Worm (Caenorhabditis elegans) whole organism, L2 larva: ENCODE data around the gene K08H2.3.

Experiments
- C34F6.9 ChIP-seq: fragments of 150-350 bp; optimal IDR thresholded peaks from 2 replicates; lab custom pipeline; 2014; ENCODE audit warnings: missing biosample characterization, missing genetic modification characterization
- R02D3.7 ChIP-seq: fragments of 150-350 bp; optimal IDR thresholded peaks from 2 replicates; lab custom pipeline; 2014; ENCODE audit warnings: missing biosample characterization, missing genetic modification characterization
- Y55F3AM.14 ChIP-seq: fragments of 200-800 bp; sonication (Bioruptor generic); optimal IDR thresholded peaks from 2 replicates; lab custom pipeline; 2018; ENCODE audit warnings: mild to moderate bottlenecking, missing genetic modification characterization, missing compliant biosample characterization
- aly-2 ChIP-seq: fragments of 150-350 bp; optimal IDR thresholded peaks from 2 replicates; lab custom pipeline; 2014; ENCODE audit warnings: missing biosample characterization, missing genetic modification characterization
- ama-1 ChIP-seq: fragments of 150-350 bp; optimal IDR thresholded peaks from 2 replicates; lab custom pipeline; 2018; ENCODE audit warnings: inconsistent platforms
- ceh-16 ChIP-seq: fragments of 150-350 bp; optimal IDR thresholded peaks from 2 replicates; lab custom pipeline; 2014; ENCODE audit warnings: missing biosample characterization, missing genetic modification characterization
- crh-2 ChIP-seq: sonication (generic microtip); optimal IDR thresholded peaks from 2 replicates; lab custom pipeline; 2017; ENCODE audit warnings: missing biosample characterization, missing genetic modification characterization
- dmd-4 ChIP-seq: sonication (generic microtip); optimal IDR thresholded peaks from 2 replicates; lab custom pipeline; 2017; ENCODE audit warnings: missing biosample characterization, missing genetic modification characterization
- elt-1 ChIP-seq: fragments of 150-350 bp; optimal IDR thresholded peaks from 2 replicates; lab custom pipeline; 2014; ENCODE audit warnings: missing biosample characterization, missing genetic modification characterization
- fos-1 ChIP-seq: fragments of 150-350 bp; optimal IDR thresholded peaks from 2 replicates; lab custom pipeline; 2014; ENCODE audit warnings: missing biosample characterization, missing genetic modification characterization
- gmeb-1 ChIP-seq: fragments of 150-350 bp; optimal IDR thresholded peaks from 2 replicates; lab custom pipeline; 2014; ENCODE audit warnings: missing biosample characterization, missing genetic modification characterization
- lin-11 ChIP-seq: fragments of 150-350 bp; sonication (generic microtip); optimal IDR thresholded peaks from 2 replicates; lab custom pipeline; 2014; ENCODE audit warnings: missing biosample characterization, missing genetic modification characterization, inconsistent platforms, mixed read lengths
- lin-13 ChIP-seq: fragments of 150-350 bp; optimal IDR thresholded peaks from 2 replicates; lab custom pipeline; 2014; ENCODE audit warnings: missing biosample characterization, missing genetic modification reagents, missing genetic modification characterization
- lsy-2 ChIP-seq, 2 experiments: fragments of 150-350 bp in 1 of 2; sonication (generic microtip) in 1 of 2; optimal IDR thresholded peaks; 2 replicates each; lab custom pipeline; 2014 to 2017; ENCODE audit warnings: missing biosample characterization in 2 of 2, missing genetic modification characterization in 2 of 2
- mbf-1 ChIP-seq: sonication (generic microtip); optimal IDR thresholded peaks from 2 replicates; lab custom pipeline; 2017; ENCODE audit warnings: missing biosample characterization, missing genetic modification characterization
- nhr-10 ChIP-seq: sonication (generic microtip); optimal IDR thresholded peaks from 2 replicates; lab custom pipeline; 2017; ENCODE audit warnings: missing biosample characterization, missing genetic modification characterization
- nhr-129 ChIP-seq: fragments of 150-350 bp; optimal IDR thresholded peaks from 2 replicates; lab custom pipeline; 2014; ENCODE audit warnings: missing biosample characterization, missing genetic modification characterization
- nhr-21 ChIP-seq: fragments of 150-350 bp; optimal IDR thresholded peaks from 2 replicates; lab custom pipeline; 2014; ENCODE audit warnings: missing biosample characterization, missing genetic modification characterization
- nhr-237 ChIP-seq: fragments of 150-350 bp; optimal IDR thresholded peaks from 2 replicates; lab custom pipeline; 2014; ENCODE audit warnings: missing biosample characterization, missing genetic modification characterization
- nhr-25 ChIP-seq: fragments of 150-350 bp; sonication (generic microtip); optimal IDR thresholded peaks from 3 replicates; lab custom pipeline; 2014; ENCODE audit warnings: missing biosample characterization, missing genetic modification characterization
- sem-4 ChIP-seq: fragments of 150-350 bp; optimal IDR thresholded peaks from 2 replicates; lab custom pipeline; 2014; ENCODE audit warnings: missing biosample characterization, missing genetic modification reagents, missing genetic modification characterization
- skn-1 ChIP-seq: sonication (generic microtip); optimal IDR thresholded peaks from 2 replicates; lab custom pipeline; 2017; ENCODE audit warnings: missing biosample characterization, missing genetic modification characterization
- sma-3 ChIP-seq: sonication (generic microtip); optimal IDR thresholded peaks from 2 replicates; lab custom pipeline; 2016; ENCODE audit warnings: missing genetic modification reagents, missing genetic modification characterization, missing compliant biosample characterization
- sma-9 ChIP-seq, 2 experiments: fragments of 150-350 bp in 1 of 2; sonication (generic microtip) in 1 of 2; optimal IDR thresholded peaks; 2 replicates each; lab custom pipeline; 2014 to 2016; ENCODE audit warnings: missing genetic modification characterization in 2 of 2, mild to moderate bottlenecking in 1 of 2, missing biosample characterization in 1 of 2, missing compliant biosample characterization in 1 of 2, missing genetic modification reagents in 1 of 2, moderate library complexity in 1 of 2
- snpc-4 ChIP-seq: fragments of 150-350 bp; optimal IDR thresholded peaks from 2 replicates; lab custom pipeline; 2014; ENCODE audit warnings: missing biosample characterization, missing genetic modification characterization
- unc-55 ChIP-seq: fragments of 150-350 bp; sonication (generic microtip); optimal IDR thresholded peaks from 3 replicates; lab custom pipeline; 2014; ENCODE audit warnings: missing biosample characterization, missing genetic modification reagents, missing genetic modification characterization
- unc-62 ChIP-seq: fragments of 150-350 bp; optimal IDR thresholded peaks from 2 replicates; lab custom pipeline; 2014; ENCODE audit warnings: missing biosample characterization, missing genetic modification reagents, missing genetic modification characterization
- zag-1 ChIP-seq: fragments of 150-350 bp; optimal IDR thresholded peaks from 2 replicates; lab custom pipeline; 2014; ENCODE audit warnings: missing biosample characterization, missing genetic modification characterization
- ztf-1 ChIP-seq: fragments of 200-800 bp; sonication (Bioruptor generic); conservative IDR thresholded peaks from 2 replicates; pipeline ENCODE4 v1.3.6; 2022; ENCODE audit warnings: missing genetic modification characterization, missing compliant biosample characterization
- ztf-11 ChIP-seq: sonication (generic microtip); optimal IDR thresholded peaks from 2 replicates; lab custom pipeline; 2017; ENCODE audit warnings: missing biosample characterization, missing genetic modification characterization

K08H2.3 gene

DNA sequence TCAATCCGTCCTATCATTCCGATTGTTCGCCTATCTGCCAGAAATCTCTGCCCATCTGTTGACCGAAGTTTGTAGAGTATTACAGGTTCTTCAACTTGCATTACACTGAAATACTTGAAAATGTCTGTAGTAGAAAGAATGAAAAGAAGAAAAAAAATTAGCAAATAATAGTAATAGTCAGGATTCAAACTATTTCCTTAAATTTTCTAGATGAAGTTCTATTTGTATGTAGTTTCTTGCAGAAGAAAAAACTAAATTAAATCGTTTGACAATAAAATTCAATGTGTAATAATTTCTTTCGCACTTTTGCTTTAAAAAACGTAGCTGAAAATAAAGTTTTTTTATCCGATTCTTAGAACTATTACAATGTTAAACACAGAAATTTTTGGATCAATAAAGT is 12.6 kb upstream of the K08H2.3 start, which contains the start of gene skr-19:
TSS of gene skr-19 (minus strand) at position 101 of the 400 bp plus-strand sequence.
- TF ChIP-seq crh-2 (tag; lab: Kevin White, UChicago) (no peak), ztf-11 (tag; lab: Kevin White, UChicago) (no peak), lin-11 (tag; lab: Kevin White, UChicago) (no peak), dmd-4 (tag; lab: Kevin White, UChicago) (no peak), ceh-16 (tag; lab: Kevin White, UChicago) (no peak), gmeb-1 (tag; lab: Kevin White, UChicago) (no peak), R02D3.7 (tag; lab: Kevin White, UChicago) (no peak), elt-1 (tag; lab: Kevin White, UChicago) (no peak), nhr-237 (tag; lab: Kevin White, UChicago) (no peak), lsy-2 (tag; optimal IDR thresholded peaks at IDR 0.05; lab: Kevin White, UChicago) (no peak), sem-4 (tag; lab: Kevin White, UChicago) (no peak), mbf-1 (tag; lab: Kevin White, UChicago) (no peak), sma-3 (no peak), sma-9 (GFP tag; optimal IDR thresholded peaks at IDR 0.05; lab: Kevin White, UChicago) (no peak), sma-9 (tag; optimal IDR thresholded peaks at IDR 0.05; lab: Kevin White, UChicago) (no peak), ama-1 (lab: Kevin White, UChicago) (no peak), lin-13 (GFP tag; lab: Kevin White, UChicago) (no peak), fos-1 (no peak), Y55F3AM.14 (no peak), skn-1 (tag; lab: Kevin White, UChicago) (no peak)

DNA sequence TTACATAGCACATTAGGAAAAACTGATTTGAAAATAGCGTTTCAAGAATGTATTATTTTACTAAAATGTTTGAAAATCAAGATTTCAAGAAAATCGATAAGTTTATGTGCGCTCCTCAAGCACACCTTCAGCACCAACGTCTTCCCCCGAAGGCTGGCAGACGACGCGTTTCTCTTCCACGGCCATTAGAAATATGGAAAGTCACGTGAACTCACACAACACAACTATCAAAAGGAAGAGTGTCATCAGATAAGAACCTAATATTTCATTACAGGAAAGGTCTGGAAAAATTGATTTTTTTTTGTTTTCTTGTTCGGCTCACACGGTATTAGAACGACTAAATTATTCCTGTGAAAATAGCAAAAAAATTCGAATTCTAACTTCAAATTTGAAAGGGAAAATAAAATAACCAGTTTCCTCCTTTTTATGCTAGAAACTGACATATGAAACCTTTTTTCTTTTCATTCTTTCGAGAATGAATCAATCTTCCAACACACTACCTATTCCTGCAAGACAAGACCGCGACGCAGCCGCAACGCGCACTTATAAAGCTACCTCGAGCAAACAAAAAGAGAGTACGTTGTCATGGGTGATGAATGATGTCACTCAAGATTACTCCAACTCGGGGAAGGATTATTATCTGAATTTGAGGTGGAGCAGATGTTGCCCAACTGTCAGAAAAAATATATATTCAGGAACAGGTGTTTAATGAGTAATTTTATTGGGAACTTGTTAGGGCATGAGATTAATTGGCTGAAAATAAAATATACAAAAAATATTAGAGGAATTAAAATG is 11.9 kb upstream of the K08H2.3 start:
- TF ChIP-seq ama-1 (lab: Kevin White, UChicago) (peak; percentile 13), crh-2 (tag; lab: Kevin White, UChicago) (peak; percentile 34), lsy-2 (tag; optimal IDR thresholded peaks at IDR 0.05; lab: Kevin White, UChicago) (peak in 1 of 2 experiments; percentile 25), lin-11 (tag; lab: Kevin White, UChicago) (peak; percentile 21), nhr-129 (tag; lab: Kevin White, UChicago) (peak; percentile 37), sma-9 (GFP tag; optimal IDR thresholded peaks at IDR 0.05; lab: Kevin White, UChicago) (peak; percentile 14), sma-9 (tag; optimal IDR thresholded peaks at IDR 0.05; lab: Kevin White, UChicago) (no peak), unc-62 (no peak), ztf-1 (GFP tag; lab: Robert Waterston, UW) (no peak), C34F6.9 (tag; lab: Kevin White, UChicago) (peak; percentile 51), nhr-10 (tag; lab: Kevin White, UChicago) (no peak), aly-2 (no peak), fos-1 (peak; percentile 56), skn-1 (tag; lab: Kevin White, UChicago) (no peak), unc-55 (GFP tag; lab: Kevin White, UChicago) (peak; percentile 53)

DNA sequence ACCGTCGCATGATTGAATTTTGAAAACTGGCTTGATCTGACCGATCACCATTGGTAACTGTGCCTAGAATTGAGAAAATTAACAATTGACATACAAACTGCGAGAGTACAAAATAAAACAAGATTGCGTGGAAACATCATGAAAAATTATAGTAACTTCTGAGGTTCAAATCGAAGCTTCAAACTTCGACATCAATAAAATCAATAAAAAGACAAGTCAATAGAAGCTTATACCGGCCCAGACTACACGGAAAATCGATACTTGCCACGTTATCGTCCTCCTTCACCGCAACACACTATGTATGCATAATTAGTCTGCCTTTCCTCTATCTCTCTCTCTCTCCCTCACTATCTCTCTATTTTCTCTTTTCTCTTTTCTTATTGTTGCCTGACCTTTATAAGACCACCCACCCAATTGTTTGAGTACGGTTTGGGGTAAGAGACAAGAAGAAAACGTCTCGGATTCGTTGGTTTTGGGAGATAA is 10.5 kb upstream of the K08H2.3 start, which contains the start of gene skr-21:
TSS of gene skr-21 (minus strand) at position 51 of the 483 bp plus-strand sequence.
- TF ChIP-seq R02D3.7 (tag; lab: Kevin White, UChicago) (no peak), nhr-21 (tag; lab: Kevin White, UChicago) (no peak), mbf-1 (tag; lab: Kevin White, UChicago) (no peak), ztf-1 (GFP tag; lab: Robert Waterston, UW) (no peak), crh-2 (tag; lab: Kevin White, UChicago) (peak; percentile 69)

DNA sequence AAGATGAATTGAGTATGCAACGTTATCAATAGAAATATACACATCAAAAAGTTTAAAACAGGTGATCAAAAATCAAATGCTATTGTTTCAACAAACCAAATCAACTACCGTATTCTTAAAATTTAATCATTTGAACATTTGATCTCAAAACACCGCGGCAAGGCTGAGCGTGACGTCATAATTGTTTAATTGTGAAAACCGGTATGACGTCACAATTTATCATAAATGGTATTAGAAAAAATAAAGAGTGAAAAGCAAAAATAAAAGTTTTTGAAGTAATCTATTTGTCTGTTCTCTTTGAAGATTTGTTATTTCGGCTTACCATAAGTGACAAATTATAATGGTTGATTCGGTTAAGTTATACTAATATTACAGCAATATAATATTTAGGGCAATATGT is 9.4 kb upstream of the K08H2.3 start:
- TF ChIP-seq ztf-1 (GFP tag; lab: Robert Waterston, UW) = no peak
- TF ChIP-seq skn-1 (tag; lab: Kevin White, UChicago) = no peak
- TF ChIP-seq snpc-4 (tag; lab: Kevin White, UChicago) = no peak
- TF ChIP-seq dmd-4 (tag; lab: Kevin White, UChicago) = no peak

DNA sequence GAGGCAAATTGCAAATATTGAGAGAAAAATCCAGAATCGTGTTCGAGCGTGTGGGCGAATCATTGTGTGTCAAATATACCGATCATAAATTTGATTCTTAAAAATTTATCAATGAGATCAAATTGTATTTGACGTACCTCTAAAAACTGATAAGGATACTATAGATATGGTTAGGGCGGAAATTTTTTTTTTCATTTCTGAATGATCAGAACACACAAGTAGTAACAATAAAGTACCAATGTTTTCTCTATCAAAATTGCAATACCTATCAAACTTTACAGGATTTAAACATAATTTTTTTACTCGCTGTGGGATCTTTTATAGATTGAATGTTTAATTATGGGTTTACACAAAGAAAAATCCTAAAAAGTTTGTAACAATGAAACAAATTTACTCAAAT is 4.9 kb upstream of the K08H2.3 start, which contains the start of gene bgnt-1.5:
TSS of gene bgnt-1.5 (minus strand) at position 101 of the 400 bp plus-strand sequence.
- TF ChIP-seq ztf-11 (tag; lab: Kevin White, UChicago) (no peak), nhr-25 (tag; lab: Kevin White, UChicago) (no peak), lsy-2 (tag; optimal IDR thresholded peaks at IDR 0.05; lab: Kevin White, UChicago) (no peak), snpc-4 (tag; lab: Kevin White, UChicago) (no peak), zag-1 (tag; lab: Kevin White, UChicago) (no peak), sma-9 (GFP tag; optimal IDR thresholded peaks at IDR 0.05; lab: Kevin White, UChicago) (no peak), sma-9 (tag; optimal IDR thresholded peaks at IDR 0.05; lab: Kevin White, UChicago) (no peak)
